Worm (Caenorhabditis elegans) whole organism, dauer: ENCODE data around the gene T22C8.4.

ENCODE experiments used
- unc-62 ChIP-seq: sonication (generic microtip); optimal IDR thresholded peaks from 2 replicates; lab custom pipeline; 2017; ENCODE audit warnings: missing biosample characterization, missing genetic modification reagents, missing genetic modification characterization

The T22C8.4 gene

DNA sequence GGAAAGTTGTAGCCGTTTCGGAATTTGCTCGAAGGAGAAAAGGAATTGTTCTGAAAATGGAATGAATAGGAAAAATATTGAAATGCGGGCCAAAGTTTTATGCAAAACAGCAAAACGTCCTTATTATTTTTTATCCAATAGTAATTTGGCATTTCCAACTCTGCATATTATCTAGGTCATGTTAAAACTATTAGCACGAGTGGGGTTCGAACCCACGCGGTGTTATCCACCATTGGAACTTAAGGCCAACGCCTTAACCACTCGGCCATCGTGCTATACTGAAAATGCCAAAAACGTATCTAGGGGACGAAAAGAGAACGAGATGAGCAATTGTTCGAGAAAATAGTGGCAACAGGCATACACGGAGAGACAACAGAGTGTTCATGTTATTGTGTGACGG, 8.5 kb upstream of the T22C8.4 start:
- TF ChIP-seq unc-62 (GFP tag; lab: Kevin White, UChicago): no peak

DNA sequence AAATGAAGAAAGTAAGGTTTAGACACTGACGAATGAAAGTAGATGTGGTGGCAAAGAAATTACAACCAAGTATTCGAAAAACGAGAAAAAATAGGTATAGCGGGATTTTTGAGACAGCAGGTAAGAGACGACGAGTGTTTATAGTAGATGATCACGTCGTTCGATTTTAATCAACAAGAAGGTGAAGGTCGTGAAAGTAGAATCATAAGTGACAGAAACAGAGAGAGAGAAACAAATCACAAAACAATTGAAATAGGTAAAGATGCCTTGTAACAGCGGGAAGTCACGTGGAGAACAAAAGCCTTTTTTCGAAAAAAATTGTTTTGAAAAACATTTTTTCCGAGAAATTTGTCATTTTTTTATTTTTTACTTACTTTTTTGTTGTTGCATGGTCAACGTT, 6.8 kb upstream of the T22C8.4 start, which contains the start of gene T22C8.6:
Gene T22C8.6, minus strand, starts transcription at position 194 of the 400 bp plus-strand sequence.
- no peak for TF ChIP-seq unc-62 (GFP tag; lab: Kevin White, UChicago)

DNA sequence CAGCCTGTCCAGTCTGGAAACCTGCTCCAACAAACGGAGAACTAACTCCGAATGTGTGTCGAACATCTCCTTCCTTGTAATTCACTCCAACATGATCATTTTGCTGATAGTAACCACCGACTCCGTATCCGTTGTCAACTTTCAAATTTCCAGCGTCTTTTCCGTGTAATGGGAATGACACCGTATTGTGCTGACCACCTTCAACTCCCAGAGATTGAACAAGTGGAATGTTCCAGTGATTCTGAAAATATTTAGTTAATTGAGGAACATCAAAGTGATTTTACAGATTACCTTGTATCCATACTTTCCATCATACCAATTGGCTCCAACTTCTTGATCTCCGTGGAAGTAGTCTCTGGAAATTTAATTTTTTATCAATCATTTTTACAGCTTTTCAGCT, 4.6 kb upstream of the T22C8.4 start:
- TF ChIP-seq unc-62 (GFP tag; lab: Kevin White, UChicago): no peak

DNA sequence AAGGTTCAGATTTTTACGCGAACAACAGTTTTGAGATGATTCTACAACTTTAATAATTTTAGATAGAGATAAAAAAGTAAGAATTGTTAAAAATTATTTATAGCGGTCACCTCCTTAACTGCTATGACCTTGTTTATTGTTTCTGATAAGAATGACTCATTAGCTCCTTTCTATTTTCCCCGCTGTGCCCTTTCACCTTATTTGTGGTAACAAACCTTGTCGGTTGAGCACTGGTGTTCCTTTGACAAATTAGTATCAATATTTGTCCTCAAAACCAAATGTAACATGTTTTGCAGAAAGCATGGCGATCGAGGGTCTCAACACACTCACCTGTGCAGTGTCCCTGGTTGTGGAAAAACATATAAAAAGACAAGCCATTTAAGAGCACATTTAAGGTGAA, 3.3 kb upstream of the T22C8.4 start:
- TF ChIP-seq unc-62 (GFP tag; lab: Kevin White, UChicago): no peak

DNA sequence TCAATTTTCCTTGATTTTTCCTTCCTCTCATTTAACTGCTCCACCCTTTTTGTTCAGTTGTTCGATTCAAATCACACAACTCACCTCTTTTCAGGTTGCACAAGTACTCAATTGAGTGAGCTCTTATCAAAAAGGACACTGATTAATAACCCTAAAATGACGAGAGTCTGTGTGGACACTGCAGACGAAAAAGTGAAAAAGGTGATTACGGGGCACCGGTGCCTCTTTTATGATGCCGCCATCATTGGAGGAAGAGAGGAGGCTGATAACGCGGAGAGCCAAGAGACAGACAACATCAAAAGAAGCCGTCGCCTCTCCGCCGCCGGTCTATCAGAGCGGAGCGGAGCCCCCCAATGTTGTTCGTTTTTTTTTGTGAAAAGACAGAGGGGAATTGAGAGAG, 1.9 kb upstream of the T22C8.4 start, which contains the start of gene sptf-2:
Gene sptf-2, plus strand, starts transcription at position 297 of the 400 bp plus-strand sequence.
- TF ChIP-seq unc-62 (GFP tag; lab: Kevin White, UChicago): no peak

DNA sequence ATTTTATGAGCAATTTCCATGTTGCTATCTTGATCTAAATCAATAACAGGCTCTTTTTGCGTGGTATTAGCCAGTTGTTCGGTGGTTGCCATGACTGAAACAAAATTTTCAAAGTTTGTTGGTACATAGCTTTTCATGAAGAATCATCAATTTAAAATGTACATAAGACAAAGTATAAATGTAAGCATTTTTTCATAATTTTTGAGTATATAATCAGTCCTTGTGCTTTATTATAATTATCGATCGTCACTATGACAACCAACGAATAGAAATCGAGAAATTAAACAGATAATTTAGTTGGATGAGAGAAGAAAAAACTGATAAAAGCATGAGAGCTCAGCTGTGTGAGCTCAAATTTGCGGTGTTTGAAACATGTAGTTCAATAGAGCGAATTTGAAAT, 1.4 kb downstream of the T22C8.4 start, which contains the start of gene T22C8.3:
Gene T22C8.3, minus strand, starts transcription at position 101 of the 400 bp plus-strand sequence.
- TF ChIP-seq unc-62 (GFP tag; lab: Kevin White, UChicago): no peak

DNA sequence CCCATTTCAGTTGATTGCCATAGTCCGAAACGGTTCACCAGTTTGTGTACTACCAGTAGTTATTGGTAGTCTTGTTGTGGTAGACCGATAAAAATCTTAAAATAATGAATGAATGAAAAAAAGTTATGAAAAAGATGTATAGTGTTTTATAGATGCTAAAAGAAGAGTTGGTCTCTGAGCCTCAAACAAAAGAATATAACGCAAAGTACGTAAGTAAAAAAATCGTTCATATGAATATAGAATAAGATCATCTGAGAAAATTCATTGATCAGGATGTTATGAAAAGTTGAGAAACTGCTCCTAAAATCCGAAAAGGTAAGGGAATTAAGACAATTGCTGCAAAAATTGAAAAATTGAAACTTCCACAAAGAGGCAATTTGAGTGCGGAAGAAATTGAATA, 5.8 kb downstream of the T22C8.4 start, which contains the start of gene chhy-1:
Gene chhy-1, minus strand, starts transcription at position 101 of the 400 bp plus-strand sequence.
- no peak for TF ChIP-seq unc-62 (GFP tag; lab: Kevin White, UChicago)

DNA sequence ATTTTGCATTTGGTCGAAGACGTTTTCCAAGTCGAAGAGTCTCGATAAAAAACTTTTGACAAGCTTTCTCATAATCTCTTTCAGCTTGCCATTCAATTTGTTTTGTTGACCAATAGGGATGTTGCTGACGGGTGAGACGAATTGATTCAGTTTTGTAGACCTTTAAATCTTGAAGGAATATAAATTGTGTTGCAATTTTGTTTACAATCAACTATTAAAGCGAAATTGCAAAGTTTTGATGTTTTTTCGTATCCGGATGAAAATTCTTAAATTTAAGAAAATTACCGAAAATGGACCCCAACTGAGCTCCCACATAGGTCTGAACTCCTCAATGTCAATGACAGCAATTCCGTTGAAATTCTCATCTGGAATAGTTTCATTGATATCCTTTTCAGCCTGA, 7.1 kb downstream of the T22C8.4 start:
- TF ChIP-seq unc-62 (GFP tag; lab: Kevin White, UChicago): no peak

DNA sequence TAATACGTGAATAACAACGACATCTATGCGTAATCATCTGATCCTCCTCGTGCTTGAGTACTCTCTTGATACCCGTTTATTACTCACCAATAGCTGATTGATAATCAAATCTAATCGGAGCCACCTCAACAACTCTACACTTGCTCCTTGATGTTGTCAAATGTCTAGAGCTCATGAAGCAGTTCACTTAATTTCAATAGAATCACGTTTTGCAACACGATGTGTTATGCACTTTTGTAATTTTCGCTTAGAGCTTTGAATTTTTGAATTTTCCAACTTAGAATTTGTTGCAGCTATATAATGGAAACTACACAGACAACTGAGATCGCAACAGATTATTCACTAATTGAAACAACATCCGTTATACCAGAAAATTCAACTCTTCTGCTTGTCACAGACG, 10.8 kb downstream of the T22C8.4 start, which contains the start of gene T22C8.1:
Gene T22C8.1, plus strand, starts transcription at position 301 of the 400 bp plus-strand sequence.
- no peak for TF ChIP-seq unc-62 (GFP tag; lab: Kevin White, UChicago)

DNA sequence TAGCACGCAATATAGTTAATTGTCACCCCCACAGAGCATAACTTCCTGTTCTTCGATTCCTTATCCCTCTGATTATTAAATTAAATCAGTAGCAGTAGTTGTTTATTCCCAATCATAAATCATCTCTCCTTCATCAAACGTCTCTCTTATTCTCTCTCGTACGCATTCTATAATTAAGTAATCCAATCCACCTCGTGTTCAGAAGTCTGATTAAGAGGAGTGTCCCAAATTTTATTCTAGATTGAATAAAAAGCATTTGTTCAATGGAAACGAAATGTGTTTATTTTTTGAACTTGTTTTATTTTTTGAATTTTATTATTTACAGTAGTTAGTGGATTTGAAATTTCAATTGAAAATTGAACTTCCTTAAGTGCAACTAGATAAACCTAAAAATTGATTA, 12.0 kb downstream of the T22C8.4 start:
- no peak for TF ChIP-seq unc-62 (GFP tag; lab: Kevin White, UChicago)

DNA sequence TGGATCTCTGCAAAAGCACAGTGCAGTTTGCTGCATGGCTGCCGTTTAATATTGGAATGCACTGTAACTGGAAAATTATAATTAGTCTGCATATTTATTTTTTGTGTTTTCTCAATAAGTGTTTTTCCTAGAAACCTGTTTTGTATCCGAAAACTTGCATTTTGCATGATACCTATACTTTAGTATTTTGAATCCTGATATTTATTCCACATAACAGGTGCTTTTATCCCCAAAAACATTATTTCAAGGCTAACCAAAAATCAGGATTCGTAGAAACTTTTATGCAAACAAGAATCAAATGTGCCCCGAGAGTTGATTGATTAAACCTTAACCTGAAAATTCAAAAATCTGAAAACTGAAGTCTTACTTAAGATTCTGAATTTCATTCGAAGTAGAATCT, 12.7 kb downstream of the T22C8.4 start:
- no peak for TF ChIP-seq unc-62 (GFP tag; lab: Kevin White, UChicago)

DNA sequence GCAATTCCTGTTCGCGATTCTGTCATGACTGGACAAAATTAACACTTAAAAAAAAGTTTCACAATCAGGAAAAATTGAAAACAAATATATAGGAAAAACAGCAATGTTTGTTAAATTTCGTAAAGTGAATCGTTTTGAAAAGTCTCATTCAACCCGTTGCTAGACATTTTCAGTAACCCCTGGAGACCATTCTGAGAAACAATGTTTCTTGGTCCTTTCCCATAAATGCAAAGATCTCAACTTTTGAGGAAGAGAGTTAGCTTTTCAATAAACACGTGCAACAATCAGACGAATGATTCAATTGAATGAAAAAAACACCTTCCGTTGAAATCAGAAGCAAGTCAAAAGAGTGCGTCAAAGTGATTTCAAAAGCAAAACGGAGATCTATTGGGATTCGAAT, 13.2 kb downstream of the T22C8.4 start, which contains the start of gene F28C6.9:
Gene F28C6.9, minus strand, starts transcription at position 101 of the 400 bp plus-strand sequence.
- TF ChIP-seq unc-62 (GFP tag; lab: Kevin White, UChicago): no peak

DNA sequence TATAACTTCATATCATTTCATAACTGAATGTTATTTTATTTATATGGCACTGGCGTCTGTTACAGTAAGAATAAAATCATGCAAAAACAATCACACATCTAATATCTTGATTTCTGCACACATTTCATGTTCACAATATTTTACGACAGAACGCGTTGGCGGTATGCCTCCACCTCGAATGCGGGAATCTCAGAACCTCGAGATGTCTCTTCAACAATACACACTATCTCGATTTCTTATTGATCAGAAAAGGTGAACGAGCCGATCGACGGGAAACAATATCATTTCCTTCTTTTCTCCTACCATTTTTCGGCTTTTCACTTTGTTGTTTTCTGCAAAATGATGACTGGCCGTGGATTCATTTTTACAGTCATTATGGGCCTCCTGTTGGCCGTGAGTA, 15.6 kb downstream of the T22C8.4 start, which contains the start of gene F28C6.10:
Gene F28C6.10, plus strand, starts transcription at position 301 of the 400 bp plus-strand sequence.
- TF ChIP-seq unc-62 (GFP tag; lab: Kevin White, UChicago): no peak

DNA sequence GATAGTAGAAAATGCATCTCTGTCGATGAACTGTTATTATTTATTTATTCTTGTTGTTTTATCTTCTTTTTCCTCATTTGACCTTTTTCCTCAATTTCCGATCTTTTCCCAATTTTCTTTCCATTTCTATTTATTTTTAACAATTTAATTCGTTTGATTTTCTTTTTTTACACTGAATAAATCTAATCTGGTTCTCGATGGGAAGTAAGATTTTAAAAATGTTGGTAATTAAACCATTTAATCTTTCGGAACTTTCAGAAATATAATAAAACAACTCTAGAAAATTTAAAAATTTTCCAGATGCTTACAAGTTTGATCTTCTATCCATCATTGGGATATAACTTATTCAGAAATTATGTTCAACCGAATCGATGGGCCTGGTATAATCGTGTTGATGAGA, 16.7 kb downstream of the T22C8.4 start, which contains the start of gene F28C6.8:
Gene F28C6.8, plus strand, starts transcription at position 301 of the 400 bp plus-strand sequence.
- TF ChIP-seq unc-62 (GFP tag; lab: Kevin White, UChicago): no peak

DNA sequence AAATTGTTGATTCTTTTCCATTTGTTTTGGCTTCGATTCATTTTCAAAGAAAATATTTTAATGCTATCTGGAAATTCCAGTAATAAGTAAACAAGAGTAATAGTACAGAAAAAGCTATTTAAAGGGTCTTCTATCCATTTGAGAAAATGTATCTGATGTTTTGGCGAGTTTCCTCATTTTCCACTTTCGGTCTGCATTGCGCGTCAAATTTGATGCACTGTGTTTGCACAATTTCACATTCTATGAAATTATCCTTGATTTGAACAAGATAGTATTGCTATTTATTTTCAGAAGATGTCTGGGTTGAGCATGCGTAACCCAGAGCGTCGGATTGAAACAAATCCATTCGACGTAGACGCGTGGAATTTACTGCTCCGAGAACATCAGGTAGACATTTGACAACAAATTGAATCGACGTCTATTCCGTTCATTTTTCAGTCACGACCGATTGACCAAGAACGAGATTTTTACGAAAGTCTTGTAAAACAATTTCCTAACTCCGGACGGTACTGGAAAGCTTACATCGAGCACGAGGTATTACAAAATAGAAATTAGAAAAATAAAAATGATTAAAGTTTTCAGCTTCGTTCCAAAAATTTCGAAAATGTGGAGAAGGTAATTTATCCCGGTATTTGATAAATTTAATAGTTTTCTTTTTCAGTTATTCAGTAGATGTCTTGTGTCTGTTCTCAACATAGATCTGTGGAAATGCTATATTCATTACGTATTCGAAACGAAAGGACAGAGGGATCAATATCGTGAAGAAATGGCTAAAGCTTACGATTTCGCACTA, 19.5 kb downstream of the T22C8.4 start, which contains the start of gene suf-1:
Gene suf-1, plus strand, starts transcription at position 280 of the 793 bp plus-strand sequence.
- TF ChIP-seq unc-62 (GFP tag; lab: Kevin White, UChicago): no peak

DNA sequence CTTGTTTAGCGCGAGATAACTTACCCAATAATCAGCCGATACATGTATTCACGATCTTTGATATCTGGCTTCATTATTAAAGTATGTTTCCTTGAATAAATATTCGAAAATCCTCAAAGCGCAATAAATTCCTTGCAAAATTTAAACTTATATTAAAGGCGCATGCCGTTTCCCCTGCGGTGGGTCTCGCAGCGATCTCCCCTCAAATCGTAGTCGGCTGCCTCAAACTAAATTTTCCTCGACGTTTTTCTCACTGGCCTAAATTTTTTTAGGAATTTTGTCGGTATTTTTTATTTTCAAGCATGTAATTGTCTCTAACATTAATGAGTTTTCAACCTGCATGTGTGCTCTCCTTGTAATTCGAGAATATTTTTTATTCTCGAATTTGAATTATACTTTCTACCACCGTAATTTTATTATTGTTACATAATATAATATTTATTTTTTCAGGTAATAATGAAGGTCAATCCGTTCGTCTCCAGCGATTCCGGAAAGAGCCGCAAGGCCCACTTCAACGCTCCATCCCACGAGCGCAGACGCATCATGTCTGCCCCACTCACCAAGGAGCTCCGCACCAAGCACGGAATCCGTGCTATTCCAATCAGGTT, 20.9 kb downstream of the T22C8.4 start, which contains the start of the genes cpf-1 and rpl-26:
Gene cpf-1, minus strand, starts transcription at position 104 of the 608 bp plus-strand sequence.
Gene rpl-26, plus strand, starts transcription at position 449 of the 608 bp plus-strand sequence.
- TF ChIP-seq unc-62 (GFP tag; lab: Kevin White, UChicago): no peak
